Worm (Caenorhabditis elegans) whole organism, late embryonic: Measurements from ENCODE around the gene F49E8.7.

Experiments
- T23F11.4 ChIP-seq: fragments of 200-800 bp; sonication (Bioruptor generic); optimal IDR thresholded peaks from 2 replicates; lab custom pipeline; 2018; ENCODE audit warnings: mild to moderate bottlenecking, missing genetic modification characterization, missing compliant biosample characterization
- ama-1 ChIP-seq: fragments of 150-350 bp; optimal IDR thresholded peaks from 2 replicates; lab custom pipeline; 2014
- ceh-19 ChIP-seq: fragments of 200-800 bp; sonication (Bioruptor generic); optimal IDR thresholded peaks from 2 replicates; lab custom pipeline; 2018; ENCODE audit warnings: mild to moderate bottlenecking, missing genetic modification characterization, missing compliant biosample characterization
- ceh-2 ChIP-seq: sonication (generic microtip); optimal IDR thresholded peaks from 2 replicates; lab custom pipeline; 2016; ENCODE audit warnings: missing genotype, missing genetic modification characterization, missing compliant biosample characterization
- ceh-22 ChIP-seq: sonication (generic microtip); optimal IDR thresholded peaks from 2 replicates; lab custom pipeline; 2017; ENCODE audit warnings: missing biosample characterization, missing genetic modification characterization
- ceh-24 ChIP-seq: sonication (generic microtip); optimal IDR thresholded peaks from 2 replicates; lab custom pipeline; 2016; ENCODE audit warnings: mild to moderate bottlenecking, missing genetic modification characterization, missing compliant biosample characterization
- eyg-1 ChIP-seq: sonication (generic microtip); optimal IDR thresholded peaks from 2 replicates; lab custom pipeline; 2016; ENCODE audit warnings: missing genotype, missing genetic modification characterization, missing compliant biosample characterization
- fkh-10 ChIP-seq: fragments of 150-350 bp; optimal IDR thresholded peaks from 2 replicates; lab custom pipeline; 2014; ENCODE audit warnings: missing biosample characterization, missing genetic modification reagents, missing genetic modification characterization
- hlh-30 ChIP-seq: sonication (generic microtip); optimal IDR thresholded peaks from 2 replicates; lab custom pipeline; 2017; ENCODE audit warnings: antibody characterized with exemption, missing genetic modification characterization, missing compliant biosample characterization; ENCODE audit not compliant: insufficient read depth
- lin-11 ChIP-seq: fragments of 200-800 bp; sonication (Bioruptor generic); optimal IDR thresholded peaks from 2 replicates; lab custom pipeline; 2018; ENCODE audit warnings: mild to moderate bottlenecking, missing genetic modification characterization, missing compliant biosample characterization
- nhr-11 ChIP-seq: fragments of 150-350 bp; optimal IDR thresholded peaks from 2 replicates; lab custom pipeline; 2014; ENCODE audit warnings: missing biosample characterization, missing genetic modification characterization
- pha-4 ChIP-seq: fragments of 150-350 bp; optimal IDR thresholded peaks from 2 replicates; lab custom pipeline; 2018; ENCODE audit warnings: missing biosample characterization, missing genetic modification reagents, missing genetic modification characterization
- pros-1 ChIP-seq: fragments of 150-350 bp; optimal IDR thresholded peaks from 2 replicates; lab custom pipeline; 2014; ENCODE audit warnings: missing biosample characterization, missing genetic modification reagents, missing genetic modification characterization
- rnt-1 ChIP-seq: sonication (generic microtip); optimal IDR thresholded peaks from 2 replicates; lab custom pipeline; 2016; ENCODE audit warnings: missing genetic modification characterization, missing compliant biosample characterization

DNA sequence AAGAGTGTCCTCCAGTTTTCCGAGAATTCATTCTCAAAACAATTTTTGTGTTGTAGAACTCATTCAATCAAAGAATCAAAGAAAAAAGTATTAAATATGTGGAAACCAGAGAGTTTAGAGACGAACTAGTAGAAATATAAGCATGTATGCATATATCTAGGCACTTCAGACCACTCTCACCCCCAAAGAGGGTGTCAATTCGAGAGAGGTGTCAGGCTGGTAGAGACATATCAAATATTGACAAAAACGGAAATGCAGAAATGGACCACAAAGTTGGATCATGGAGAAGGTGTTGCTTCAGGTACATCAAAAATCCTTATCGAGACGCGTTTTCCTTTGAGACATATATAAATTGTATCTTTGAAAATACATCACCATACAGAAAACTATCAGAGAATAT, 32.4 kb downstream of the F49E8.7 start:
- TF ChIP-seq T23F11.4 (GFP tag; lab: Kevin White, UChicago) (no peak), eyg-1 (tag; lab: Kevin White, UChicago) (no peak), ceh-24 (no peak), hlh-30 (tag; lab: Kevin White, UChicago) (no peak), ceh-22 (no peak), lin-11 (tag; lab: Kevin White, UChicago) (no peak), rnt-1 (tag; lab: Kevin White, UChicago) (no peak), pros-1 (tag; lab: Kevin White, UChicago) (no peak), ceh-2 (tag; lab: Kevin White, UChicago) (no peak), pha-4 (no peak), ceh-19 (GFP tag; lab: Kevin White, UChicago) (no peak), nhr-11 (no peak), ama-1 (lab: Kevin White, UChicago) (no peak), fkh-10 (GFP tag; lab: Kevin White, UChicago) (no peak)
